Worm (Caenorhabditis elegans) whole organism, L4/young adult: ENCODE measurements around the gene T01G5.8.

Experiments
- W03F9.2 ChIP-seq: fragments of 150-350 bp; optimal IDR thresholded peaks from 2 replicates; lab custom pipeline; 2014; ENCODE audit warnings: missing biosample characterization, missing genetic modification characterization
- dao-5 ChIP-seq: sonication (generic microtip); optimal IDR thresholded peaks from 2 replicates; lab custom pipeline; 2016; ENCODE audit warnings: missing genotype, missing genetic modification characterization, moderate library complexity, missing compliant biosample characterization
- him-1 ChIP-seq: sonication (generic microtip); optimal IDR thresholded peaks from 2 replicates; lab custom pipeline; 2016; ENCODE audit warnings: missing genotype, missing genetic modification reagents, missing genetic modification characterization, missing compliant biosample characterization

ce11 chrV:15113992-15114391, 2.1 kb upstream of the T01G5.8 start, which contains the start of gene T01G5.6:
- no peak for TF ChIP-seq him-1 (tag; lab: Kevin White, UChicago)
- TF ChIP-seq W03F9.2: no peak
- no peak for TF ChIP-seq dao-5 (tag; lab: Kevin White, UChicago)
